Worm (Caenorhabditis elegans): ENCODE results near the gene C02F5.2.
A peak's percentile ranks its signal among the peaks of the same experiment; 100 is the strongest.

DNA sequence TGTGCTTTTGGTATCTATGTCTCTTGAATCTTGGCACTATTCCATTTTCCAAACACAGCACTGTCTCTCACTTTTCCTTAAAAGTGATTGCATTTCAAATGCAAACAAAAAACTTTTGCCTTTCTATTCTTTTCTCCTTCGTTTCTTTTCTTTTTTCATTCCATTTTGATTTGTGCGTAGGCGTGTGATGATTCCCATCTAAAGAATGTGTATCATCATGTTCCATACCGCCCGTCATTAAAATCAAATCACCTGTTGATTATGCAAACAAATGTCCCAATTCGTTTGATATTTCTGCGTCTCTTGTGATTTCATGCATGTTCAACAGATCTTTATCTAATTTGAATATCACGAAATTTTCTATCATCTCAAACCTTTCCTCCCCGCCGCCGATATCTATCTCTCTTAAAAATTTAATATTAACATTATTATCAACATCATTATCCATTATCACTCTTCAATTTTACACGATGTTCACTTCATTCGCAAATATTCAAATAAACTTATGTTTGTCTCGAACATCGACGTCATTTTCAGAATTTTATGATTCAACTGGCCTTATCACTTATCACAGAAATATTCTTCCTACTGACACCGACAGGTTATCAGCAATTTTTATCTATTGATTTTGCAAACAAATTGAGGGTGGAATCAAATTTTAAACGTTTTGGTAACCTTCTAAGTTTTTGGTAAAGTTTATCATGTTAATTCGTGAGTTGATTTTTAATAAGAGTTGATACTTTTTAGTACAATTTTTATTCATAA lies 42.0 kb downstream of the C02F5.2 start:
- TF ChIP-seq nhr-84 (tag; optimal IDR thresholded peaks at IDR 0.05) (no peak), mep-1 (tag; optimal IDR thresholded peaks at IDR 0.05) (peak; percentile 23), unc-30 (tag; optimal IDR thresholded peaks at IDR 0.05) (no peak), aly-2 (tag; optimal IDR thresholded peaks at IDR 0.05) (no peak)
